Fruit fly (Drosophila melanogaster) whole organism, embryonic: ENCODE results near the gene CG13114.

Experiments
- Ada2b ChIP-seq: fragments of 200-800 bp; sonication (Bioruptor generic); IDR thresholded peaks from 2 replicates; pipeline ENCODE4 v1.3.6; 2022; ENCODE audit warnings: missing biosample characterization, missing genetic modification characterization
- Asciz ChIP-seq: fragments of 200-800 bp; sonication (Bioruptor generic); optimal IDR thresholded peaks from 2 replicates; lab custom pipeline; 2017; ENCODE audit warnings: missing biosample characterization, mild to moderate bottlenecking, missing genetic modification characterization, missing genetic modification reagents
- Atf6 ChIP-seq: fragments of 200-800 bp; sonication (Bioruptor generic); IDR thresholded peaks from 2 replicates; pipeline ENCODE4 v1.3.6; 2022; ENCODE audit warnings: missing biosample characterization, missing genetic modification characterization
- CG10274 ChIP-seq: fragments of 200-800 bp; sonication (Bioruptor generic); optimal IDR thresholded peaks from 3 replicates; lab custom pipeline; 2017; ENCODE audit warnings: missing biosample characterization, mild to moderate bottlenecking, missing genetic modification characterization
- CG11696 ChIP-seq: fragments of 200-800 bp; sonication (Bioruptor generic); IDR thresholded peaks from 2 replicates; pipeline ENCODE4 v1.3.6; 2022; ENCODE audit warnings: missing biosample characterization, missing genetic modification characterization
- CG12071 ChIP-seq: fragments of 200-800 bp; sonication (Bioruptor generic); optimal IDR thresholded peaks from 3 replicates; lab custom pipeline; 2018; ENCODE audit warnings: missing biosample characterization, mild to moderate bottlenecking, missing genetic modification characterization
- CG12219 ChIP-seq: fragments of 200-800 bp; sonication (Bioruptor generic); optimal IDR thresholded peaks from 3 replicates; lab custom pipeline; 2018; ENCODE audit warnings: missing biosample characterization, mild to moderate bottlenecking, missing genetic modification characterization
- CG12769 ChIP-seq: fragments of 200-800 bp; sonication (Bioruptor generic); optimal IDR thresholded peaks from 2 replicates; lab custom pipeline; 2019; ENCODE audit warnings: missing biosample characterization, mild to moderate bottlenecking, missing genetic modification characterization, moderate library complexity
- CG13296 ChIP-seq: fragments of 200-800 bp; sonication (Bioruptor generic); optimal IDR thresholded peaks from 3 replicates; lab custom pipeline; 2018; ENCODE audit warnings: missing biosample characterization, mild to moderate bottlenecking, missing genetic modification characterization
- CG15011 ChIP-seq: fragments of 200-800 bp; sonication (Bioruptor generic); optimal IDR thresholded peaks from 3 replicates; lab custom pipeline; 2018; ENCODE audit warnings: missing biosample characterization, mild to moderate bottlenecking, missing genetic modification characterization
- CG15269 ChIP-seq: fragments of 200-800 bp; sonication (Bioruptor generic); optimal IDR thresholded peaks from 2 replicates; lab custom pipeline; 2018; ENCODE audit warnings: missing biosample characterization, mild to moderate bottlenecking, missing genetic modification characterization, moderate library complexity
- CG15601 ChIP-seq: fragments of 200-800 bp; sonication (Bioruptor generic); optimal IDR thresholded peaks from 3 replicates; lab custom pipeline; 2019; ENCODE audit warnings: missing biosample characterization, mild to moderate bottlenecking, missing genetic modification characterization, moderate library complexity
- CG1603 ChIP-seq: fragments of 200-800 bp; sonication (Bioruptor generic); optimal IDR thresholded peaks from 2 replicates; lab custom pipeline; 2019; ENCODE audit warnings: missing biosample characterization, mild to moderate bottlenecking, missing genetic modification characterization, moderate library complexity
- CG17328 ChIP-seq: fragments of 200-800 bp; sonication (Bioruptor generic); IDR thresholded peaks from 2 replicates; pipeline ENCODE4 v1.3.6; 2022; ENCODE audit warnings: missing biosample characterization, missing genetic modification characterization
- CG2678 ChIP-seq: fragments of 200-800 bp; sonication (Bioruptor generic); optimal IDR thresholded peaks from 3 replicates; lab custom pipeline; 2019; ENCODE audit warnings: missing biosample characterization, mild to moderate bottlenecking, missing genetic modification characterization, moderate library complexity
- CG3407 ChIP-seq: fragments of 200-800 bp; sonication (Bioruptor generic); optimal IDR thresholded peaks from 2 replicates; lab custom pipeline; 2018; ENCODE audit warnings: missing biosample characterization, mild to moderate bottlenecking, missing genetic modification characterization
- CG43689 ChIP-seq: fragments of 200-800 bp; sonication (Bioruptor generic); IDR thresholded peaks from 2 replicates; pipeline ENCODE4 v1.3.6; 2022; ENCODE audit warnings: missing biosample characterization, missing genetic modification characterization
- CG5180 ChIP-seq: fragments of 200-800 bp; sonication (Bioruptor generic); optimal IDR thresholded peaks from 3 replicates; lab custom pipeline; 2017; ENCODE audit warnings: missing biosample characterization, missing genetic modification characterization, mild to moderate bottlenecking, moderate library complexity, missing genetic modification reagents
- CG7987 ChIP-seq: fragments of 200-800 bp; sonication (Bioruptor generic); optimal IDR thresholded peaks from 2 replicates; lab custom pipeline; 2018; ENCODE audit warnings: missing biosample characterization, mild to moderate bottlenecking, missing genetic modification characterization, moderate library complexity
- CG8290 ChIP-seq, 3 experiments: fragments of 200-800 bp; sonication (Bioruptor generic); optimal IDR thresholded peaks; 2 replicates each; lab custom pipeline; 2016 to 2019; ENCODE audit warnings: missing biosample characterization in 3 of 3, missing genetic modification characterization in 3 of 3, mild to moderate bottlenecking in 2 of 3, moderate library complexity in 1 of 3
- CG8924 ChIP-seq: fragments of 200-800 bp; optimal IDR thresholded peaks from 3 replicates; lab custom pipeline; 2019; ENCODE audit warnings: missing biosample characterization, mild to moderate bottlenecking, missing genetic modification characterization, moderate library complexity
- CG9609 ChIP-seq: fragments of 200-800 bp; sonication (Bioruptor generic); optimal IDR thresholded peaks from 3 replicates; lab custom pipeline; 2016; ENCODE audit warnings: missing biosample characterization, missing genetic modification characterization
- CG9727 ChIP-seq: fragments of 200-800 bp; sonication (Bioruptor generic); optimal IDR thresholded peaks from 3 replicates; lab custom pipeline; 2017; ENCODE audit warnings: missing biosample characterization, mild to moderate bottlenecking, missing genetic modification characterization
- CoRest ChIP-seq: fragments of 200-800 bp; sonication (Bioruptor generic); optimal IDR thresholded peaks from 3 replicates; lab custom pipeline; 2018; ENCODE audit warnings: missing biosample characterization, mild to moderate bottlenecking, missing genetic modification characterization, moderate library complexity
- Fer1 ChIP-seq: fragments of 200-800 bp; sonication (Bioruptor generic); optimal IDR thresholded peaks from 2 replicates; lab custom pipeline; 2017; ENCODE audit warnings: missing biosample characterization, mild to moderate bottlenecking, missing genetic modification characterization
- Fer3 ChIP-seq: fragments of 200-800 bp; sonication (Bioruptor generic); optimal IDR thresholded peaks from 2 replicates; lab custom pipeline; 2018; ENCODE audit warnings: missing biosample characterization, mild to moderate bottlenecking, missing genetic modification characterization, moderate library complexity
- Lim3 ChIP-seq: fragments of 200-800 bp; sonication (Bioruptor generic); IDR thresholded peaks from 2 replicates; pipeline ENCODE4 v1.3.6; 2022; ENCODE audit warnings: missing biosample characterization, missing genetic modification characterization
- Med ChIP-seq: fragments of 200-800 bp; sonication (Bioruptor generic); peaks from one replicate; lab custom pipeline; 2016; ENCODE audit warnings: missing biosample characterization, missing genetic modification characterization, mild to moderate bottlenecking, inconsistent platforms, moderate library complexity
- Meics ChIP-seq: fragments of 200-800 bp; sonication (Bioruptor generic); optimal IDR thresholded peaks from 2 replicates; lab custom pipeline; 2017; ENCODE audit warnings: missing biosample characterization, mild to moderate bottlenecking, missing genetic modification characterization
- PHDP ChIP-seq: fragments of 200-800 bp; sonication (Bioruptor generic); optimal IDR thresholded peaks from 3 replicates; lab custom pipeline; 2018; ENCODE audit warnings: missing biosample characterization, mild to moderate bottlenecking, missing genetic modification characterization, moderate library complexity
- Six4 ChIP-seq: fragments of 200-800 bp; sonication (Bioruptor generic); optimal IDR thresholded peaks from 2 replicates; lab custom pipeline; 2016; ENCODE audit warnings: missing biosample characterization, missing genetic modification characterization
- Trl ChIP-seq, 3 experiments: fragments of >200 bp in 2 of 3; fragments of 200-800 bp in 1 of 3; sonication (Bioruptor generic) in 1 of 3; optimal IDR thresholded peaks; 2 replicates in 1 of 3; 3 replicates in 2 of 3; lab custom pipeline; 2016 to 2017; ENCODE audit warnings: missing biosample characterization in 1 of 3, missing genetic modification characterization in 1 of 3
- Xrp1 ChIP-seq: fragments of 200-800 bp; sonication (Bioruptor generic); IDR thresholded peaks from 2 replicates; pipeline ENCODE4 v1.3.6; 2022; ENCODE audit warnings: missing biosample characterization, missing genetic modification characterization
- br ChIP-seq: fragments of >200 bp; optimal IDR thresholded peaks from 2 replicates; lab custom pipeline; 2017
- cwo ChIP-seq: fragments of 200-800 bp; sonication (Bioruptor generic); optimal IDR thresholded peaks from 3 replicates; lab custom pipeline; 2017; ENCODE audit warnings: missing biosample characterization, missing genetic modification characterization, mild to moderate bottlenecking, moderate library complexity, missing genetic modification reagents
- da ChIP-seq: fragments of 200-800 bp; sonication (Bioruptor generic); optimal IDR thresholded peaks from 2 replicates; lab custom pipeline; 2016; ENCODE audit warnings: missing biosample characterization, missing genetic modification characterization
- en ChIP-seq: fragments of 200-800 bp; sonication (Bioruptor generic); optimal IDR thresholded peaks from 2 replicates; lab custom pipeline; 2016; ENCODE audit warnings: missing biosample characterization, missing genetic modification characterization
- ham ChIP-seq: fragments of 200-800 bp; sonication (Bioruptor generic); IDR thresholded peaks from 2 replicates; pipeline ENCODE4 v1.3.6; 2022; ENCODE audit warnings: missing biosample characterization, missing genetic modification characterization
- nau ChIP-seq: fragments of 200-800 bp; sonication (Bioruptor generic); optimal IDR thresholded peaks from 3 replicates; lab custom pipeline; 2017; ENCODE audit warnings: missing biosample characterization, mild to moderate bottlenecking, missing genetic modification characterization, missing genetic modification reagents
- org-1 ChIP-seq: fragments of 200-800 bp; sonication (Bioruptor generic); optimal IDR thresholded peaks from 2 replicates; lab custom pipeline; 2017; ENCODE audit warnings: missing biosample characterization, missing genetic modification characterization
- ranshi ChIP-seq: fragments of 200-800 bp; sonication (Bioruptor generic); IDR thresholded peaks from 2 replicates; pipeline ENCODE4 v1.3.6; 2022; ENCODE audit warnings: missing biosample characterization, missing genetic modification characterization
- scrt ChIP-seq: fragments of 200-800 bp; sonication (Bioruptor generic); optimal IDR thresholded peaks from 2 replicates; lab custom pipeline; 2018; ENCODE audit warnings: missing biosample characterization, mild to moderate bottlenecking, missing genetic modification characterization, moderate library complexity
- sens ChIP-seq: fragments of 200-800 bp; sonication (Bioruptor generic); peaks from one replicate; lab custom pipeline; 2016; ENCODE audit warnings: missing biosample characterization, missing genetic modification characterization
- sim ChIP-seq: fragments of 200-800 bp; sonication (Bioruptor generic); IDR thresholded peaks from 2 replicates; pipeline ENCODE4 v1.3.6; 2022; ENCODE audit warnings: missing biosample characterization, missing genetic modification characterization
- tin ChIP-seq: fragments of 200-800 bp; sonication (Bioruptor generic); optimal IDR thresholded peaks from 3 replicates; lab custom pipeline; 2016; ENCODE audit warnings: missing biosample characterization, missing genetic modification characterization
- tna ChIP-seq: fragments of 200-800 bp; sonication (Bioruptor generic); IDR thresholded peaks from 2 replicates; pipeline ENCODE4 v1.3.6; 2022; ENCODE audit warnings: missing biosample characterization, missing genetic modification characterization; ENCODE audit not compliant: partially characterized antibody
- usp ChIP-seq: fragments of >200 bp; optimal IDR thresholded peaks from 2 replicates; lab custom pipeline; 2017; ENCODE audit warnings: missing biosample characterization, missing genetic modification characterization
- zen ChIP-seq: fragments of 200-800 bp; sonication (Bioruptor generic); optimal IDR thresholded peaks from 3 replicates; lab custom pipeline; 2018; ENCODE audit warnings: missing biosample characterization, mild to moderate bottlenecking, missing genetic modification characterization, moderate library complexity
- zfh1 ChIP-seq: fragments of 200-800 bp; sonication (Bioruptor generic); IDR thresholded peaks from 3 replicates; pipeline ENCODE4 v1.3.6; 2022; ENCODE audit warnings: missing biosample characterization, missing genetic modification characterization

CG13114 gene

dm6 chr2L:9509653-9510052 lies 36.0 kb upstream of the CG13114 start (continued):
- TF ChIP-seq Six4 (GFP tag; lab: Kevin White, UChicago) (no peak), CG9609 (no peak), Xrp1 (GFP tag; lab: Robert Waterston, UW) (0 out of 2 replicates have a peak, but pooled peaks have one; percentile 10), Ada2b (no peak), nau (peak; percentile 20), org-1 (GFP tag; lab: Kevin White, UChicago) (peak; percentile 11), Fer3 (tag; lab: Kevin White, UChicago) (peak; percentile 21), CG3407 (GFP tag; lab: Kevin White, UChicago) (no peak), da (no peak), CG5180 (GFP tag; lab: Kevin White, UChicago) (peak; percentile 12), sens (peak; percentile 73), tin (no peak), CG8290 (GFP tag; optimal IDR thresholded peaks at IDR 0.05; lab: Kevin White, UChicago) (no peak), CG8290 (tag; optimal IDR thresholded peaks at IDR 0.05; lab: Kevin White, UChicago) (peak in 1 of 2 experiments; percentile 75), Trl (optimal IDR thresholded peaks at IDR 0.05; lab: Kevin White, UChicago) (no peak), Trl (GFP tag; optimal IDR thresholded peaks at IDR 0.05; lab: Kevin White, UChicago) (peak; percentile 25), CG11696 (GFP tag; lab: Robert Waterston, UW) (peak; percentile 35), CG12071 (GFP tag; lab: Kevin White, UChicago) (no peak), ranshi (GFP tag; lab: Robert Waterston, UW) (0 out of 2 replicates have a peak, but pooled peaks have one; percentile 9), CG2678 (tag; lab: Kevin White, UChicago) (peak; percentile 54), Asciz (GFP tag; lab: Kevin White, UChicago) (peak; percentile 7), br (lab: Kevin White, UChicago) (no peak), Med (GFP tag; lab: Kevin White, UChicago) (peak; percentile 90), CG7987 (peak; percentile 48), CG12219 (GFP tag; lab: Kevin White, UChicago) (peak; percentile 4), CG1603 (peak; percentile 18), scrt (GFP tag; lab: Kevin White, UChicago) (peak; percentile 35), sim (GFP tag; lab: Robert Waterston, UW) (no peak), usp (GFP tag; lab: Kevin White, UChicago) (no peak), CG12769 (tag; lab: Kevin White, UChicago) (peak; percentile 41), tna (GFP tag; lab: Robert Waterston, UW) (no peak), PHDP (tag; lab: Kevin White, UChicago) (peak; percentile 38), Fer1 (GFP tag; lab: Kevin White, UChicago) (peak; percentile 72), zfh1 (0 out of 3 replicates have a peak, but pooled peaks have one; percentile 23), CG8924 (peak; percentile 0), ham (GFP tag; lab: Robert Waterston, UW) (no peak), Lim3 (no peak), CG15601 (no peak), CG13296 (GFP tag; lab: Kevin White, UChicago) (peak; percentile 77), Meics (peak; percentile 58), CG9727 (GFP tag; lab: Kevin White, UChicago) (peak; percentile 24), CG15011 (GFP tag; lab: Kevin White, UChicago) (peak; percentile 46), Atf6 (GFP tag; lab: Robert Waterston, UW) (peak; percentile 48; the same call in 1 of the 2 replicates), cwo (GFP tag; lab: Kevin White, UChicago) (peak; percentile 45), zen (tag; lab: Kevin White, UChicago) (no peak), CG10274 (GFP tag; lab: Kevin White, UChicago) (no peak), CG17328 (GFP tag; lab: Robert Waterston, UW) (no peak), CG43689 (no peak), CoRest (tag; lab: Kevin White, UChicago) (peak; percentile 4), CG15269 (tag; lab: Kevin White, UChicago) (peak; percentile 14), en (GFP tag; lab: Kevin White, UChicago) (no peak)
- TF ChIP-seq, all 482 proteins: peak for 71
